Worm (Caenorhabditis elegans): ENCODE results near the gene epg-4.

- no peak for TF ChIP-seq egl-43 (GFP tag; IDR thresholded peaks at IDR 0.05)
- TF ChIP-seq unc-39 (tag; optimal IDR thresholded peaks at IDR 0.05) = no peak
- TF ChIP-seq mdl-1 (tag; optimal IDR thresholded peaks at IDR 0.05) = no peak
- no peak for TF ChIP-seq T20F7.1 (GFP tag; optimal IDR thresholded peaks at IDR 0.05)
- TF ChIP-seq ctbp-1 (GFP tag; IDR thresholded peaks at IDR 0.05) = no peak
- no peak for TF ChIP-seq spr-1 (tag; optimal IDR thresholded peaks at IDR 0.05)
These were observed 41.1 kb downstream of the epg-4 start, which contains the start of gene der-2 for ce11 chrIII:7223029-7223428.
